Worm (Caenorhabditis elegans): ENCODE data around the gene metl-1.
A peak's percentile ranks its signal among the peaks of the same experiment; 100 is the strongest.

- peak; percentile 26 for TF ChIP-seq ceh-22 (tag; optimal IDR thresholded peaks at IDR 0.05)
- peak; percentile 90 for TF ChIP-seq dmd-4 (tag; optimal IDR thresholded peaks at IDR 0.05; ENCODE audit: borderline replicate concordance)
- TF ChIP-seq tbx-2 (tag; optimal IDR thresholded peaks at IDR 0.05): peak; percentile 95
These were observed 11.2 kb upstream of the metl-1 start for ce11 chrII:11484600-11484999.

All from whole organism, late embryonic.